Fruit fly (Drosophila melanogaster) whole organism, embryonic: Measurements from ENCODE around the gene kra.

ENCODE experiments used
- Atf3 ChIP-seq: fragments of 200-800 bp; sonication (Bioruptor generic); optimal IDR thresholded peaks from 3 replicates; lab custom pipeline; 2016; ENCODE audit warnings: missing biosample characterization, missing genetic modification characterization
- CG10267 ChIP-seq: fragments of 200-800 bp; sonication (Bioruptor generic); optimal IDR thresholded peaks from 2 replicates; lab custom pipeline; 2018; ENCODE audit warnings: missing biosample characterization, mild to moderate bottlenecking, missing genetic modification characterization, moderate library complexity
- CG12155 ChIP-seq: fragments of 200-800 bp; sonication (Bioruptor generic); optimal IDR thresholded peaks from 3 replicates; lab custom pipeline; 2016; ENCODE audit warnings: missing biosample characterization, missing genetic modification characterization
- CG15479 ChIP-seq: fragments of 200-800 bp; sonication (Bioruptor generic); optimal IDR thresholded peaks from 3 replicates; lab custom pipeline; 2019; ENCODE audit warnings: missing biosample characterization, mild to moderate bottlenecking, missing genetic modification characterization, moderate library complexity
- CG1647 ChIP-seq: fragments of 200-800 bp; sonication (Bioruptor generic); optimal IDR thresholded peaks from 3 replicates; lab custom pipeline; 2016; ENCODE audit warnings: missing biosample characterization, missing genetic modification characterization
- CG16863 ChIP-seq: fragments of 200-800 bp; sonication (Bioruptor generic); optimal IDR thresholded peaks from 3 replicates; lab custom pipeline; 2016; ENCODE audit warnings: missing biosample characterization, missing genetic modification characterization
- CG18011 ChIP-seq: fragments of 200-800 bp; sonication (Bioruptor generic); optimal IDR thresholded peaks from 2 replicates; lab custom pipeline; 2017; ENCODE audit warnings: missing biosample characterization, missing genetic modification characterization, mild to moderate bottlenecking, moderate library complexity, missing genotype
- CG18262 ChIP-seq: fragments of 200-800 bp; optimal IDR thresholded peaks from 3 replicates; lab custom pipeline; 2019; ENCODE audit warnings: missing biosample characterization, mild to moderate bottlenecking, missing genetic modification characterization, moderate library complexity
- CG30020 ChIP-seq: fragments of 200-800 bp; optimal IDR thresholded peaks from 2 replicates; lab custom pipeline; 2019; ENCODE audit warnings: missing biosample characterization, mild to moderate bottlenecking, missing genetic modification characterization, moderate library complexity
- CG33213 ChIP-seq: fragments of 200-800 bp; sonication (Bioruptor generic); optimal IDR thresholded peaks from 3 replicates; lab custom pipeline; 2016; ENCODE audit warnings: missing biosample characterization, missing genetic modification characterization
- CG34422 ChIP-seq: fragments of 200-800 bp; sonication (Bioruptor generic); IDR thresholded peaks from 3 replicates; pipeline ENCODE4 v1.3.6; 2022; ENCODE audit warnings: missing biosample characterization, missing genetic modification characterization
- CG6654 ChIP-seq: fragments of 200-800 bp; sonication (Bioruptor generic); optimal IDR thresholded peaks from 2 replicates; lab custom pipeline; 2017; ENCODE audit warnings: missing biosample characterization, mild to moderate bottlenecking, missing genetic modification characterization
- CG7928 ChIP-seq: fragments of 200-800 bp; sonication (Bioruptor generic); optimal IDR thresholded peaks from 2 replicates; lab custom pipeline; 2017; ENCODE audit warnings: missing biosample characterization, mild to moderate bottlenecking, missing genetic modification characterization
- CG8478 ChIP-seq: fragments of >200 bp; optimal IDR thresholded peaks from 2 replicates; lab custom pipeline; 2018
- CG8924 ChIP-seq: fragments of 200-800 bp; optimal IDR thresholded peaks from 3 replicates; lab custom pipeline; 2019; ENCODE audit warnings: missing biosample characterization, mild to moderate bottlenecking, missing genetic modification characterization, moderate library complexity
- D ChIP-seq, 2 experiments: fragments of 200-800 bp in 1 of 2; fragments of >200 bp in 1 of 2; sonication (Bioruptor generic) in 1 of 2; optimal IDR thresholded peaks; 2 replicates in 1 of 2; 3 replicates in 1 of 2; lab custom pipeline; 2017; ENCODE audit warnings: mild to moderate bottlenecking in 1 of 2, missing biosample characterization in 1 of 2, missing genetic modification characterization in 1 of 2, missing genetic modification reagents in 1 of 2
- Dek ChIP-seq: fragments of 200-800 bp; sonication (Bioruptor generic); optimal IDR thresholded peaks from 3 replicates; lab custom pipeline; 2019; ENCODE audit warnings: missing biosample characterization, mild to moderate bottlenecking, missing genetic modification characterization, moderate library complexity
- Dfd ChIP-seq, 2 experiments: fragments of >200 bp; optimal IDR thresholded peaks; 2 replicates each; lab custom pipeline; 2017; ENCODE audit warnings: missing biosample characterization in 2 of 2, missing genetic modification characterization in 2 of 2
- Fer1 ChIP-seq: fragments of 200-800 bp; sonication (Bioruptor generic); optimal IDR thresholded peaks from 2 replicates; lab custom pipeline; 2017; ENCODE audit warnings: missing biosample characterization, mild to moderate bottlenecking, missing genetic modification characterization
- Fer2 ChIP-seq: fragments of 200-800 bp; sonication (Bioruptor generic); optimal IDR thresholded peaks from 2 replicates; lab custom pipeline; 2018; ENCODE audit warnings: missing biosample characterization, mild to moderate bottlenecking, missing genetic modification characterization, moderate library complexity
- H2.0 ChIP-seq: fragments of 200-800 bp; sonication (Bioruptor generic); IDR thresholded peaks from 2 replicates; pipeline ENCODE4 v1.3.6; 2022; ENCODE audit warnings: missing biosample characterization, missing genetic modification characterization
- Hand ChIP-seq: fragments of 200-800 bp; sonication (Bioruptor generic); optimal IDR thresholded peaks from 2 replicates; lab custom pipeline; 2017; ENCODE audit warnings: mild to moderate bottlenecking, missing biosample characterization, missing genetic modification reagents, missing genetic modification characterization
- Hmx ChIP-seq: fragments of 200-800 bp; sonication (Bioruptor generic); optimal IDR thresholded peaks from 2 replicates; lab custom pipeline; 2016; ENCODE audit warnings: missing biosample characterization, missing genetic modification characterization
- Lim3 ChIP-seq: fragments of 200-800 bp; sonication (Bioruptor generic); IDR thresholded peaks from 2 replicates; pipeline ENCODE4 v1.3.6; 2022; ENCODE audit warnings: missing biosample characterization, missing genetic modification characterization
- Mes4 ChIP-seq: fragments of 200-800 bp; sonication (Bioruptor generic); optimal IDR thresholded peaks from 2 replicates; lab custom pipeline; 2016; ENCODE audit warnings: missing biosample characterization, missing genetic modification characterization
- Sox100B ChIP-seq: fragments of 200-800 bp; sonication (Bioruptor generic); optimal IDR thresholded peaks from 3 replicates; lab custom pipeline; 2018; ENCODE audit warnings: missing biosample characterization, mild to moderate bottlenecking, missing genetic modification characterization
- Ssrp ChIP-seq: fragments of 200-800 bp; sonication (Bioruptor generic); optimal IDR thresholded peaks from 2 replicates; lab custom pipeline; 2018; ENCODE audit warnings: missing biosample characterization, mild to moderate bottlenecking, missing genetic modification characterization, moderate library complexity
- ab ChIP-seq: fragments of 200-800 bp; sonication (Bioruptor generic); optimal IDR thresholded peaks from 2 replicates; lab custom pipeline; 2016; ENCODE audit warnings: missing biosample characterization, missing genetic modification characterization
- br ChIP-seq: fragments of >200 bp; optimal IDR thresholded peaks from 2 replicates; lab custom pipeline; 2017
- danr ChIP-seq: fragments of 200-800 bp; sonication (Bioruptor generic); IDR thresholded peaks from 2 replicates; pipeline ENCODE4 v1.3.6; 2022; ENCODE audit warnings: missing biosample characterization, missing genetic modification characterization
- dmrt99B ChIP-seq: fragments of 200-800 bp; sonication (Bioruptor generic); optimal IDR thresholded peaks from 2 replicates; lab custom pipeline; 2018; ENCODE audit warnings: missing biosample characterization, mild to moderate bottlenecking, missing genetic modification characterization, moderate library complexity
- esg ChIP-seq: fragments of 200-800 bp; sonication (Bioruptor generic); conservative IDR thresholded peaks from 2 replicates; pipeline ENCODE4 v1.3.6; 2022; ENCODE audit warnings: missing biosample characterization, missing genetic modification characterization
- eve ChIP-seq, 2 experiments: fragments of >200 bp; optimal IDR thresholded peaks; 2 replicates each; lab custom pipeline; 2017; ENCODE audit warnings: missing biosample characterization in 2 of 2, missing genetic modification characterization in 2 of 2
- ind ChIP-seq: fragments of 200-800 bp; sonication (Bioruptor generic); optimal IDR thresholded peaks from 3 replicates; lab custom pipeline; 2016; ENCODE audit warnings: missing biosample characterization, missing genetic modification characterization
- jumu ChIP-seq: fragments of 200-800 bp; sonication (Bioruptor generic); optimal IDR thresholded peaks from 3 replicates; lab custom pipeline; 2016; ENCODE audit warnings: missing biosample characterization, missing genetic modification characterization
- luna ChIP-seq: fragments of 200-800 bp; sonication (Bioruptor generic); optimal IDR thresholded peaks from 2 replicates; lab custom pipeline; 2016; ENCODE audit warnings: missing biosample characterization, missing genetic modification characterization
- nmo ChIP-seq: fragments of 200-800 bp; sonication (Bioruptor generic); optimal IDR thresholded peaks from 2 replicates; lab custom pipeline; 2018; ENCODE audit warnings: missing biosample characterization, mild to moderate bottlenecking, missing genetic modification characterization, moderate library complexity
- nom ChIP-seq: fragments of 200-800 bp; sonication (Bioruptor generic); optimal IDR thresholded peaks from 2 replicates; lab custom pipeline; 2017; ENCODE audit warnings: missing biosample characterization, missing genetic modification characterization, mild to moderate bottlenecking, moderate library complexity, missing genetic modification reagents
- pita ChIP-seq: fragments of 200-800 bp; sonication (Bioruptor generic); optimal IDR thresholded peaks from 2 replicates; lab custom pipeline; 2017; ENCODE audit warnings: missing biosample characterization, mild to moderate bottlenecking, missing genetic modification characterization
- prd ChIP-seq, 3 experiments: fragments of >200 bp in 2 of 3; fragments of 200-800 bp in 1 of 3; sonication (Bioruptor generic) in 1 of 3; optimal IDR thresholded peaks in 2 of 3; IDR thresholded peaks in 1 of 3; 2 replicates in 2 of 3; 3 replicates in 1 of 3; pipeline versions ENCODE4 v1.3.6 to Lab custom; 2017 to 2022; ENCODE audit warnings: missing biosample characterization in 1 of 3, missing genetic modification characterization in 1 of 3
- psq ChIP-seq: fragments of 200-800 bp; sonication (Bioruptor generic); optimal IDR thresholded peaks from 2 replicates; lab custom pipeline; 2017; ENCODE audit warnings: missing biosample characterization, missing genetic modification characterization
- ranshi ChIP-seq: fragments of 200-800 bp; sonication (Bioruptor generic); IDR thresholded peaks from 2 replicates; pipeline ENCODE4 v1.3.6; 2022; ENCODE audit warnings: missing biosample characterization, missing genetic modification characterization
- run ChIP-seq: fragments of 200-800 bp; sonication (Bioruptor generic); optimal IDR thresholded peaks from 3 replicates; lab custom pipeline; 2018; ENCODE audit warnings: missing biosample characterization, mild to moderate bottlenecking, missing genetic modification characterization
- sim ChIP-seq: fragments of 200-800 bp; sonication (Bioruptor generic); IDR thresholded peaks from 2 replicates; pipeline ENCODE4 v1.3.6; 2022; ENCODE audit warnings: missing biosample characterization, missing genetic modification characterization
- slp2 ChIP-seq: fragments of 200-800 bp; sonication (Bioruptor generic); optimal IDR thresholded peaks from 2 replicates; lab custom pipeline; 2016; ENCODE audit warnings: missing biosample characterization, missing genetic modification characterization
- ssp ChIP-seq: fragments of 200-800 bp; sonication (Bioruptor generic); IDR thresholded peaks from 2 replicates; pipeline ENCODE4 v1.3.6; 2022; ENCODE audit warnings: missing biosample characterization, missing genetic modification characterization
- tll ChIP-seq, 2 experiments: fragments of 200-800 bp in 1 of 2; fragments of >200 bp in 1 of 2; sonication (Bioruptor generic) in 1 of 2; optimal IDR thresholded peaks; 2 replicates each; lab custom pipeline; 2017 to 2019; ENCODE audit warnings: missing biosample characterization in 2 of 2, missing genetic modification characterization in 2 of 2, mild to moderate bottlenecking in 1 of 2, moderate library complexity in 1 of 2
- tx ChIP-seq: fragments of 200-800 bp; sonication (Bioruptor generic); optimal IDR thresholded peaks from 2 replicates; lab custom pipeline; 2016; ENCODE audit warnings: missing biosample characterization, missing genetic modification characterization
- wor ChIP-seq: fragments of 200-800 bp; sonication (Bioruptor generic); IDR thresholded peaks from 2 replicates; pipeline ENCODE4 v1.3.6; 2022; ENCODE audit warnings: missing biosample characterization, missing genetic modification characterization
- zf30C ChIP-seq: fragments of 200-800 bp; sonication (Bioruptor generic); optimal IDR thresholded peaks from 3 replicates; lab custom pipeline; 2018; ENCODE audit warnings: missing biosample characterization, mild to moderate bottlenecking, missing genetic modification characterization

kra gene

DNA sequence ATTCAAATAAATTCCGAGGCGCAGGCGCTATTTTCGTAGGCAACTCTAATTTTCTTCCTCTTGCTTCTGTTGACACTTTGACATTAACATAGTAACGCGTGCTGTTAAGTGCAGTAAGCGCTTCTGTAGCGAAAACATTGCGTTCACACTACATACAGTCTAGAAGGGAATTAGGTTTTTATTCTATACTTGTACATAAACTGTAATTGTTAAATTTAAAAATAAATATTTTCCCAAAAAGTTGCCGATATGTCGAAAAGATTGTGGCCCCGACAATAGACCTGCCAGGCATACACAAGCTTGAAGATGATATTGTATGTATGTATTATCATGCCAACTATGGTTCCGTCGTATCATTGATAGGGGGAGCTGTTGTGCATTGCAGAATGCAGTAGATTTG, 5.5 kb upstream of the kra start, which contains the start of gene asl (continued):
- TF ChIP-seq tx (GFP tag; lab: Kevin White, UChicago) (peak; percentile 35), luna (no peak), nmo (peak; percentile 81), pita (GFP tag; lab: Kevin White, UChicago) (no peak), Fer1 (GFP tag; lab: Kevin White, UChicago) (peak; percentile 68), CG12155 (peak; percentile 63), D (optimal IDR thresholded peaks at IDR 0.05; lab: Kevin White, UChicago) (no peak), D (GFP tag; optimal IDR thresholded peaks at IDR 0.05; lab: Kevin White, UChicago) (peak; percentile 44), ab (GFP tag; lab: Kevin White, UChicago) (no peak), CG18011 (GFP tag; lab: Kevin White, UChicago) (peak; percentile 40), Lim3 (GFP tag; lab: Robert Waterston, UW) (no peak), CG30020 (tag; lab: Kevin White, UChicago) (peak; percentile 94), eve (GFP tag; optimal IDR thresholded peaks at IDR 0.05; lab: Kevin White, UChicago) (no peak), dmrt99B (tag; lab: Kevin White, UChicago) (no peak), psq (GFP tag; lab: Kevin White, UChicago) (peak; percentile 14), Ssrp (tag; lab: Kevin White, UChicago) (peak; percentile 57), Fer2 (peak; percentile 43), CG8924 (tag; lab: Kevin White, UChicago) (peak; percentile 76), CG10267 (tag; lab: Kevin White, UChicago) (peak; percentile 80), wor (GFP tag; lab: Robert Waterston, UW) (no peak), Dfd (GFP tag; optimal IDR thresholded peaks at IDR 0.05; lab: Kevin White, UChicago) (peak in 1 of 2 experiments; percentile 78), jumu (peak; percentile 30), ssp (peak; percentile 96), CG8478 (lab: Kevin White, UChicago) (no peak), CG7928 (GFP tag; lab: Kevin White, UChicago) (no peak), CG1647 (GFP tag; lab: Kevin White, UChicago) (peak; percentile 56), Mes4 (GFP tag; lab: Kevin White, UChicago) (peak; percentile 34), nom (GFP tag; lab: Kevin White, UChicago) (peak; percentile 48), tll (GFP tag; optimal IDR thresholded peaks at IDR 0.05; lab: Kevin White, UChicago) (no peak), CG6654 (GFP tag; lab: Kevin White, UChicago) (peak; percentile 38), Hand (GFP tag; lab: Kevin White, UChicago) (no peak), br (lab: Kevin White, UChicago) (no peak), run (tag; lab: Kevin White, UChicago) (no peak), Dek (tag; lab: Kevin White, UChicago) (peak; percentile 7), H2.0 (no peak), danr (no peak), CG18262 (peak; percentile 61), ranshi (GFP tag; lab: Robert Waterston, UW) (0 out of 2 replicates have a peak, but pooled peaks have one; percentile 15), sim (GFP tag; lab: Robert Waterston, UW) (no peak), Hmx (no peak), zf30C (GFP tag; lab: Kevin White, UChicago) (peak; percentile 10), CG16863 (GFP tag; lab: Kevin White, UChicago) (peak; percentile 34), CG34422 (GFP tag; lab: Robert Waterston, UW) (peak; percentile 64; the same call in 1 of the 3 replicates), slp2 (no peak), CG33213 (peak; percentile 66), CG15479 (GFP tag; lab: Kevin White, UChicago) (peak; percentile 41), Sox100B (GFP tag; lab: Kevin White, UChicago) (no peak), esg (GFP tag; lab: Robert Waterston, UW) (peak; percentile 40; the same call in 1 of the 2 replicates), prd (optimal IDR thresholded peaks at IDR 0.05; lab: Kevin White, UChicago) (no peak), prd (GFP tag; IDR thresholded peaks at IDR 0.05; lab: Robert Waterston, UW) (peak; percentile 39; the same call in 1 of the 3 replicates), Atf3 (no peak), ind (GFP tag; lab: Kevin White, UChicago) (no peak)
